Worm (Caenorhabditis elegans): ENCODE data around the gene F31D5.7.

The F31D5.7 gene

DNA sequence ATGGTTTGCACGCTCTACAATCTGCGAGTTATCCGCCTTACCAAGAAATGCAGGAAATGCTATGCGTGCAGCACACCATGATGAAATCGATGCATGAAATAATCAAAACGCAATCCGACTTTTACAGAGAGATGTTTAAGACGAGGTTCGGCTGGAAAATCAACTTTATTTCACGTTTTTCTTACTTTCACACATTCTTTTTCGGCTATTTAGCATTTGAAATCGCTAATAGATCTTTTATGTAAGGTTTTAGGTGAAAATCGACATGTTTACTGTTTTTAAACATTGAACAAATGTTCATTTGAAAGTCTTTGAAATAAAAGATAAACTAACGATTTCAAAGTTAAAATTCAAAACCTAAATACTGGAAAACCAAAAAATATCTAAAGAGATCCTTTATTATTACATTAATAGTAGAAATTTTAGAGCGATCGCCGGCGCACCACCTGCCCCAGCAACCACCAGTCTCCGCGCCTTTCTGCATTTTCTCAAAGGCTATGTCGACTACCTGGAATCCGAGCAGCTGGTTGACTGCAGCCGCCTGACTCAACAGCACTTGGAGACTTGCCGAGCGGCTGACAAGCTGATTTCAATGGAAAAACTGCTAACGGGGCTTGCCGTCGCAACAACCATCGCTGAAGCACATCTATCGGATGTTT is 17.0 kb downstream of the F31D5.7 start:
- TF ChIP-seq elt-3 (tag; optimal IDR thresholded peaks at IDR 0.05) (no peak), egl-27 (tag; optimal IDR thresholded peaks at IDR 0.05) (no peak), sma-3 (GFP tag; optimal IDR thresholded peaks at IDR 0.05) (no peak), aly-2 (tag; optimal IDR thresholded peaks at IDR 0.05) (no peak), mdl-1 (tag; optimal IDR thresholded peaks at IDR 0.05) (no peak), unc-39 (tag; optimal IDR thresholded peaks at IDR 0.05) (no peak), mbf-1 (tag; optimal IDR thresholded peaks at IDR 0.05) (no peak), R02D3.7 (tag; optimal IDR thresholded peaks at IDR 0.05) (no peak), alr-1 (tag; optimal IDR thresholded peaks at IDR 0.05) (no peak), nhr-25 (tag; optimal IDR thresholded peaks at IDR 0.05) (no peak), lsy-2 (tag; optimal IDR thresholded peaks at IDR 0.05) (no peak), elt-1 (tag; optimal IDR thresholded peaks at IDR 0.05) (no peak), sma-9 (GFP tag; optimal IDR thresholded peaks at IDR 0.05) (no peak), sma-9 (tag; optimal IDR thresholded peaks at IDR 0.05) (no peak), Y55F3AM.14 (GFP tag; optimal IDR thresholded peaks at IDR 0.05) (no peak), zag-1 (tag; optimal IDR thresholded peaks at IDR 0.05) (no peak), peb-1 (tag; optimal IDR thresholded peaks at IDR 0.05) (no peak)

DNA sequence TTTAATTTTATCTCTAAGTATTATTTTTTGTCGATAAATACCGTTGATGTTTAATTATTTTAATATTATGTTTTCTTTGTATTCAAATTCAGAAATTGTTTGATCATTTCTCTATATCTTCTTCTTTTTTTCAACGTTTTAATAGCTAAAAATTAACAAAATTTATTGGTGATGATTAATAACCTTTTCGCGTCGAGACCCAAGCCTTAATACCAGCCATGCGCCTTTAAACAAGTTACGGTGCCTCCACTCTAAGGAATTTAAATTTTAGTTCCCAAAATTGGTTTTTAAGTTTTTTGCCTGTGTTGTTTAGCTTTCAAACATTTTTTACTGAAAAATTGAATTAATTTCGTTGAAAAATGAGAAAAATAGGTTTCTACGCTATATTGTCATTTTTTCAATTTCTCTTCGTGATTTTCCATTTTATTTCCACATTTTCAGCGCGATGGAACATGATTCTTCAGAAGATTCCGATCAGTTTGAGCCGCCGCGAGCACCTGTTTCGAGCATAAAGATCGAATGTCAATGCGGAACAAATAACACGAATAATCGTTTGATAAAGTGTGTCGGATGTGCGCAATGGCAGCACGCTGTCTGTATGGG is 18.0 kb downstream of the F31D5.7 start, which contains the start of gene C16A11.3:
Gene C16A11.3, plus strand, starts transcription at position 440 of the 603 bp plus-strand sequence.
- no peak for TF ChIP-seq unc-62 (GFP tag; optimal IDR thresholded peaks at IDR 0.05)
- no peak for TF ChIP-seq snpc-4 (tag; optimal IDR thresholded peaks at IDR 0.05)
- TF ChIP-seq elt-1 (tag; optimal IDR thresholded peaks at IDR 0.05): no peak
- no peak for TF ChIP-seq lin-39 (tag; optimal IDR thresholded peaks at IDR 0.05)
- no peak for TF ChIP-seq ceh-82 (tag; optimal IDR thresholded peaks at IDR 0.05)
- no peak for TF ChIP-seq Y55F3AM.14 (GFP tag; optimal IDR thresholded peaks at IDR 0.05)
- no peak for TF ChIP-seq lin-11 (tag; optimal IDR thresholded peaks at IDR 0.05)
- no peak for TF ChIP-seq sem-4 (tag; optimal IDR thresholded peaks at IDR 0.05)

DNA sequence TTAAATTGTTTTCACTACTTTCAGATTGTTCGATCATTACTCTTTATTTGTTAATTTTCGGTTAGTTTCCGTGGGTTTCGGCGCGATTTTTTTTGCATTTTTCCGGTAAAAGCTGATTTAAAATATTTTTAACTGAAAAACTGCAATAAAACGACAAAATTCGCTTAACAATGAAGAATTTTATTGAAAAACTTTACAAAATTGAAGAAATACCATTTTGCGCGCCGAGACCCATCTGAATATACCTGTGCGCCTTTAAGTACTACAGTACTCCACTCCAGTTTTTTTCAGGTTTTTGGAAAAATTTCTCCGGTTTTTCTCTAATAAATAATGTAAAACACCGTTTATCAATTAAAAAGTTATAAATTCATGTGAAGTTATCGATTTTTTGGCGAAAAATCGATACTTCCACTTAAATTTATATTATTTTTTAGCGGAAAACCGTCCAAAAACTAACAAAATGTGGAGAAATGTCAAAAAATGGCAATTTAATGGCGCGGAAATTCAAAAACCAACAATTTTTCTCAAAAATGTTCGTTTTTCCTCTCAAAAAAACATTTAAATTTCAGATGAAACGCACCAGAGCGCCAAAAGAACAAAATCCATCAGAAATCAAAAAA is 19.7 kb downstream of the F31D5.7 start, which contains the start of gene C16A11.10:
Gene C16A11.10, plus strand, starts transcription at position 570 of the 620 bp plus-strand sequence.
- TF ChIP-seq skn-1 (tag; optimal IDR thresholded peaks at IDR 0.05): no peak
- no peak for TF ChIP-seq C34F6.9 (tag; optimal IDR thresholded peaks at IDR 0.05)
- no peak for TF ChIP-seq dmd-4 (tag; optimal IDR thresholded peaks at IDR 0.05)
- no peak for TF ChIP-seq R02D3.7 (tag; optimal IDR thresholded peaks at IDR 0.05)
- TF ChIP-seq ceh-82 (tag; optimal IDR thresholded peaks at IDR 0.05): no peak
- TF ChIP-seq nhr-12 (tag; optimal IDR thresholded peaks at IDR 0.05): no peak
- no peak for TF ChIP-seq crh-2 (tag; optimal IDR thresholded peaks at IDR 0.05)
- no peak for TF ChIP-seq sem-4 (tag; optimal IDR thresholded peaks at IDR 0.05)
- no peak for TF ChIP-seq lin-11 (tag; optimal IDR thresholded peaks at IDR 0.05)
- no peak for TF ChIP-seq elt-1 (tag; optimal IDR thresholded peaks at IDR 0.05)
- no peak for TF ChIP-seq lin-39 (tag; optimal IDR thresholded peaks at IDR 0.05)
- no peak for TF ChIP-seq blmp-1 (tag; optimal IDR thresholded peaks at IDR 0.05; ENCODE audit: insufficient read depth)
- TF ChIP-seq unc-39 (tag; optimal IDR thresholded peaks at IDR 0.05): no peak
- TF ChIP-seq nhr-25 (tag; optimal IDR thresholded peaks at IDR 0.05): no peak
- TF ChIP-seq unc-62 (GFP tag; optimal IDR thresholded peaks at IDR 0.05): no peak
- no peak for TF ChIP-seq nhr-77 (tag; optimal IDR thresholded peaks at IDR 0.05)
- TF ChIP-seq ztf-4 (tag; optimal IDR thresholded peaks at IDR 0.05): no peak

DNA sequence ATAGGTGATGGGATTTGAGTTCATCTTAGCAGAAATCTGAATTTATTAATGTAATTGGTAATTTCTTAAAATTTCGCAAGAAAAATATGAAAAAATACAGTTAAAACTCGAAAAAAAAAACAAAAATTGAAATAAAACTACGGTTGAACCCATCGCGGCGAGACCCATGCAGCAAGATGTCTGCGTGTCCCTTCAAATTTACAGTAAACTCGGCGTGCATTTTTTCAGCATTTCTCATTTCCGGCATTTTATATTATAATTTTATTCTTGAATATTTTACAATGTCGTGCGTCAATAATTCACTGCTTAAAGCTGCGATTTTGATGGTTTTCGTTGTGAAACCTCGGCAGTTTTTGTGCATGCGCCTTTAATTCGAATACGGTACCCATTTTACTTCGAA is 24.7 kb downstream of the F31D5.7 start, which contains the start of gene fbxc-43:
Gene fbxc-43, minus strand, starts transcription at position 38 of the 400 bp plus-strand sequence.
- TF ChIP-seq lin-11 (tag; optimal IDR thresholded peaks at IDR 0.05): no peak
- TF ChIP-seq aly-2 (tag; optimal IDR thresholded peaks at IDR 0.05): no peak
- TF ChIP-seq zag-1 (tag; optimal IDR thresholded peaks at IDR 0.05): no peak
- no peak for TF ChIP-seq lin-39 (tag; optimal IDR thresholded peaks at IDR 0.05)
- no peak for TF ChIP-seq ztf-1 (GFP tag; conservative IDR thresholded peaks at IDR 0.05)
- no peak for TF ChIP-seq ceh-16 (tag; optimal IDR thresholded peaks at IDR 0.05)
- no peak for TF ChIP-seq fos-1 (tag; optimal IDR thresholded peaks at IDR 0.05)
- TF ChIP-seq crh-2 (tag; optimal IDR thresholded peaks at IDR 0.05): no peak
- no peak for TF ChIP-seq sma-9 (GFP tag; optimal IDR thresholded peaks at IDR 0.05)
- TF ChIP-seq sma-9 (tag; optimal IDR thresholded peaks at IDR 0.05): no peak
- TF ChIP-seq ztf-11 (tag; optimal IDR thresholded peaks at IDR 0.05): no peak
- TF ChIP-seq ceh-82 (tag; optimal IDR thresholded peaks at IDR 0.05): no peak
- no peak for TF ChIP-seq unc-39 (tag; optimal IDR thresholded peaks at IDR 0.05)
- no peak for TF ChIP-seq nhr-21 (tag; optimal IDR thresholded peaks at IDR 0.05)
- no peak for TF ChIP-seq blmp-1 (tag; optimal IDR thresholded peaks at IDR 0.05; ENCODE audit: insufficient read depth)
- TF ChIP-seq alr-1 (tag; optimal IDR thresholded peaks at IDR 0.05): no peak
- TF ChIP-seq C34F6.9 (tag; optimal IDR thresholded peaks at IDR 0.05): no peak
- TF ChIP-seq nhr-11 (tag; optimal IDR thresholded peaks at IDR 0.05): no peak
- TF ChIP-seq snpc-4 (tag; optimal IDR thresholded peaks at IDR 0.05): no peak
- TF ChIP-seq unc-62 (GFP tag; optimal IDR thresholded peaks at IDR 0.05): no peak
